Worm (Caenorhabditis elegans) whole organism, L3 larva: ENCODE data around the gene dnj-5.

ENCODE experiments used
- R02D3.7 ChIP-seq: fragments of 150-350 bp; optimal IDR thresholded peaks from 2 replicates; lab custom pipeline; 2014; ENCODE audit warnings: missing biosample characterization, missing genetic modification characterization
- ZK546.5 ChIP-seq: sonication (generic microtip); optimal IDR thresholded peaks from 2 replicates; lab custom pipeline; 2017; ENCODE audit warnings: missing biosample characterization, missing genetic modification characterization
- ama-1 ChIP-seq: fragments of 150-350 bp; optimal IDR thresholded peaks from 2 replicates; lab custom pipeline; 2018
- ceh-16 ChIP-seq: sonication (generic microtip); optimal IDR thresholded peaks from 2 replicates; lab custom pipeline; 2017; ENCODE audit warnings: missing biosample characterization, missing genetic modification characterization
- ceh-28 ChIP-seq: fragments of 150-350 bp; optimal IDR thresholded peaks from 2 replicates; lab custom pipeline; 2014; ENCODE audit warnings: missing biosample characterization, missing genetic modification reagents, missing genetic modification characterization
- ceh-9 ChIP-seq: sonication (generic microtip); optimal IDR thresholded peaks from 2 replicates; lab custom pipeline; 2018; ENCODE audit warnings: missing biosample characterization, missing genetic modification characterization
- daf-12 ChIP-seq: fragments of 150-350 bp; optimal IDR thresholded peaks from 2 replicates; lab custom pipeline; 2014; ENCODE audit warnings: missing biosample characterization, missing genetic modification reagents, missing genetic modification characterization
- egl-27 ChIP-seq: sonication (generic microtip); optimal IDR thresholded peaks from 4 replicates; lab custom pipeline; 2017; ENCODE audit warnings: missing biosample characterization, missing genetic modification reagents, missing genetic modification characterization
- egl-5 ChIP-seq: fragments of 150-350 bp; optimal IDR thresholded peaks from 2 replicates; lab custom pipeline; 2017; ENCODE audit warnings: missing biosample characterization, missing genetic modification reagents, missing genetic modification characterization, inconsistent platforms
- elt-1 ChIP-seq: fragments of 150-350 bp; optimal IDR thresholded peaks from 2 replicates; lab custom pipeline; 2014; ENCODE audit warnings: missing biosample characterization, missing genetic modification characterization
- elt-2 ChIP-seq: sonication (generic microtip); optimal IDR thresholded peaks from 2 replicates; lab custom pipeline; 2016; ENCODE audit warnings: missing genetic modification reagents, mild to moderate bottlenecking, missing genetic modification characterization, missing compliant biosample characterization
- elt-3 ChIP-seq, 3 experiments: fragments of 150-350 bp in 1 of 3; sonication (generic microtip) in 2 of 3; optimal IDR thresholded peaks; 2 replicates in 2 of 3; 4 replicates in 1 of 3; lab custom pipeline; 2014 to 2017; ENCODE audit warnings: missing biosample characterization in 3 of 3, missing genetic modification characterization in 3 of 3
- eor-1 ChIP-seq, 2 experiments: fragments of 150-350 bp; optimal IDR thresholded peaks; 2 replicates each; lab custom pipeline; 2014 to 2018; ENCODE audit warnings: missing biosample characterization in 2 of 2, missing genetic modification characterization in 2 of 2
- fkh-10 ChIP-seq: sonication (generic microtip); optimal IDR thresholded peaks from 2 replicates; lab custom pipeline; 2017; ENCODE audit warnings: missing biosample characterization, missing genetic modification reagents, missing genetic modification characterization
- fkh-2 ChIP-seq: fragments of 150-350 bp; optimal IDR thresholded peaks from 2 replicates; lab custom pipeline; 2014; ENCODE audit warnings: missing biosample characterization, missing genetic modification reagents, missing genetic modification characterization
- fos-1 ChIP-seq: fragments of 150-350 bp; optimal IDR thresholded peaks from 2 replicates; lab custom pipeline; 2014; ENCODE audit warnings: missing biosample characterization, missing genetic modification characterization
- hmg-11 ChIP-seq: sonication (generic microtip); optimal IDR thresholded peaks from 2 replicates; lab custom pipeline; 2016; ENCODE audit warnings: missing genetic modification characterization, missing compliant biosample characterization
- jun-1 ChIP-seq: fragments of 150-350 bp; optimal IDR thresholded peaks from 2 replicates; lab custom pipeline; 2014; ENCODE audit warnings: missing biosample characterization, missing genetic modification reagents, missing genetic modification characterization
- lin-15B ChIP-seq: fragments of 150-350 bp; optimal IDR thresholded peaks from 2 replicates; lab custom pipeline; 2014; ENCODE audit warnings: missing biosample characterization, missing genetic modification characterization
- lin-39 ChIP-seq: fragments of 150-350 bp; optimal IDR thresholded peaks from 2 replicates; lab custom pipeline; 2018; ENCODE audit warnings: missing biosample characterization, missing genetic modification reagents, missing genetic modification characterization
- mdl-1 ChIP-seq: fragments of 150-350 bp; optimal IDR thresholded peaks from 2 replicates; lab custom pipeline; 2014; ENCODE audit warnings: missing biosample characterization, missing genetic modification characterization
- nfya-1 ChIP-seq: sonication (generic microtip); optimal IDR thresholded peaks from 2 replicates; lab custom pipeline; 2017; ENCODE audit warnings: missing genetic modification characterization, mild to moderate bottlenecking, missing compliant biosample characterization, antibody characterized with exemption, moderate library complexity; ENCODE audit not compliant: insufficient read depth
- nhr-12 ChIP-seq: fragments of 150-350 bp; optimal IDR thresholded peaks from 2 replicates; lab custom pipeline; 2014; ENCODE audit warnings: missing biosample characterization, missing genetic modification characterization
- nhr-23 ChIP-seq: fragments of 150-350 bp; optimal IDR thresholded peaks from 2 replicates; lab custom pipeline; 2014; ENCODE audit warnings: missing biosample characterization, missing genetic modification reagents, missing genetic modification characterization
- nhr-237 ChIP-seq: fragments of 150-350 bp; optimal IDR thresholded peaks from 2 replicates; lab custom pipeline; 2014; ENCODE audit warnings: missing biosample characterization, missing genetic modification characterization
- nhr-25 ChIP-seq: sonication (generic microtip); optimal IDR thresholded peaks from 2 replicates; lab custom pipeline; 2017; ENCODE audit warnings: missing biosample characterization, missing genetic modification characterization
- nhr-43 ChIP-seq: sonication (generic microtip); optimal IDR thresholded peaks from 2 replicates; lab custom pipeline; 2016; ENCODE audit warnings: mild to moderate bottlenecking, missing genetic modification characterization, missing compliant biosample characterization; ENCODE audit not compliant: poor library complexity, severe bottlenecking
- nhr-76 ChIP-seq: fragments of 150-350 bp; sonication (generic microtip); optimal IDR thresholded peaks from 5 replicates; lab custom pipeline; 2014; ENCODE audit warnings: missing biosample characterization, missing genetic modification characterization
- pha-4 ChIP-seq: fragments of 150-350 bp; optimal IDR thresholded peaks from 2 replicates; lab custom pipeline; 2014; ENCODE audit warnings: missing biosample characterization, missing genetic modification reagents, missing genetic modification characterization
- skn-1 ChIP-seq: fragments of 150-350 bp; optimal IDR thresholded peaks from 2 replicates; lab custom pipeline; 2014; ENCODE audit warnings: missing biosample characterization, missing genetic modification characterization
- snpc-4 ChIP-seq: fragments of 150-350 bp; optimal IDR thresholded peaks from 2 replicates; lab custom pipeline; 2014; ENCODE audit warnings: missing biosample characterization, missing genetic modification characterization
- tbx-2 ChIP-seq: sonication (generic microtip); optimal IDR thresholded peaks from 2 replicates; lab custom pipeline; 2016; ENCODE audit warnings: mild to moderate bottlenecking, missing genetic modification characterization, missing compliant biosample characterization
- unc-39 ChIP-seq: sonication (generic microtip); optimal IDR thresholded peaks from 4 replicates; lab custom pipeline; 2017; ENCODE audit warnings: missing biosample characterization, missing genetic modification characterization
- unc-62 ChIP-seq: fragments of 150-350 bp; sonication (generic microtip); optimal IDR thresholded peaks from 4 replicates; lab custom pipeline; 2014; ENCODE audit warnings: missing biosample characterization, missing genetic modification reagents, missing genetic modification characterization
- zag-1 ChIP-seq: fragments of 150-350 bp; optimal IDR thresholded peaks from 2 replicates; lab custom pipeline; 2014; ENCODE audit warnings: missing biosample characterization, missing genetic modification characterization
- ztf-11 ChIP-seq: fragments of 150-350 bp; optimal IDR thresholded peaks from 2 replicates; lab custom pipeline; 2014; ENCODE audit warnings: missing biosample characterization, missing genetic modification characterization

dnj-5 gene

DNA sequence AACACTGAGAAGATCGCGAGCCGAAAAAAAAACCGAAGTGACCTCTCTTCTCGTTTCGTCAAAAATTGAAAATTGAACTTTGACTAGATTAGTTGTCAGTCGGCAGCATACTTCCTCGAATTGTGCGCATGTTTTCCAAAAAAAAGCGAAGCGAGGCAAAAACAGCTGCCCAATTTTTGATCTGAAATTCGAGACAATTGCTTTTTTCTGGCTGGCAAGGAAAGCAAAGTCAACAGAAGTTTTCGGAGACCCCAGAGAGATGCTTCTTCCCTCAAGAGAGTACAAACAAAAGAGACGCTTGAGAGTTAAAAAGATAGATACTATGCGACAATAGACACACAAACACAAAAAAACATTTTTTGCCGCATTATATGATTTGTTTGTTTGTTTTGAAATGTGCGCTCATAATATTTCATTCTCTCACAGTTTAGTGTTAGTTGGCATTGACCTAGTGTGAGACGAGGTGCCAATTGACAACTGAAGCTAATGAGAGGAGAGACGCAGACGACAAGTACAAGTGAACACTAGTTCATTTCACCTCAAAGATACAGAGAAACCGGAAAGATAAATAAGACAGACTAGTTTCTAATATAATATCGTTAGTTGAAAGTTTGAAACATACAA is 22.0 kb downstream of the dnj-5 start:
- TF ChIP-seq ztf-11 (tag; lab: Kevin White, UChicago) (no peak), mdl-1 (no peak), nhr-23 (tag; lab: Kevin White, UChicago) (peak; percentile 47), elt-3 (tag; optimal IDR thresholded peaks at IDR 0.05; lab: Kevin White, UChicago) (no peak), ZK546.5 (tag; lab: Kevin White, UChicago) (no peak), skn-1 (tag; lab: Kevin White, UChicago) (no peak), unc-62 (peak; percentile 46), tbx-2 (tag; lab: Kevin White, UChicago) (no peak), snpc-4 (no peak), nhr-237 (tag; lab: Kevin White, UChicago) (no peak), zag-1 (tag; lab: Kevin White, UChicago) (no peak), ceh-16 (no peak), egl-5 (tag; lab: Kevin White, UChicago) (no peak), unc-39 (tag; lab: Kevin White, UChicago) (no peak), pha-4 (tag; lab: Kevin White, UChicago) (peak; percentile 95), hmg-11 (no peak), egl-27 (tag; lab: Kevin White, UChicago) (peak; percentile 95), fkh-2 (tag; lab: Kevin White, UChicago) (no peak), R02D3.7 (tag; lab: Kevin White, UChicago) (no peak), ama-1 (lab: Kevin White, UChicago) (no peak), nhr-12 (no peak), lin-39 (no peak), nhr-25 (tag; lab: Kevin White, UChicago) (peak; percentile 73), nfya-1 (tag; lab: Kevin White, UChicago) (no peak), ceh-9 (tag; lab: Kevin White, UChicago) (no peak), daf-12 (tag; lab: Kevin White, UChicago) (no peak)

DNA sequence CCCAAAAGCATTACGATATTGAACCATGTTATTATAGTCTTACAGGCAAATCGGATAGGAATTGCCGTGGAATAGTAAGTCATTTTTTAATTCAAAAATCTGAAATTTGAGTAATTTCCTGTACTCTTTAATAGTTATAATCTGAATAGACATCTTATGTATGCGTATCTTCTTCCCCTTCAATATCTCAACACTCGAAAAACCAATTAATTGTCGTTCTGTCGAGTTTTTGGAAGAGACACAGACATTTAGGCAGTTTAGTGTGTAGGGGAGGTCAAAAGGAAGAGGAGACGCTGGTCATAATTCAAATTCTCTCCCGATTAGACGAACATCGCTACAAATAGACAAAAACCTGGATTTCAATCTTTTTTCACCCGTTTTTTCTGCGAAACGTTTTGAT is 22.6 kb downstream of the dnj-5 start:
- peak; percentile 10 for TF ChIP-seq snpc-4
- TF ChIP-seq pha-4 (tag; lab: Kevin White, UChicago), result no peak
- TF ChIP-seq nhr-76 (tag; lab: Kevin White, UChicago), result no peak
- TF ChIP-seq elt-3 (tag; optimal IDR thresholded peaks at IDR 0.05; lab: Kevin White, UChicago), result no peak
- TF ChIP-seq eor-1 (tag; optimal IDR thresholded peaks at IDR 0.05; lab: Kevin White, UChicago), result no peak
- peak; percentile 78 for TF ChIP-seq nhr-23 (tag; lab: Kevin White, UChicago)
- TF ChIP-seq elt-1 (tag; lab: Kevin White, UChicago), result peak; percentile 74
- TF ChIP-seq nhr-25 (tag; lab: Kevin White, UChicago), result peak; percentile 84
- peak; percentile 37 for TF ChIP-seq nfya-1 (tag; lab: Kevin White, UChicago)
- TF ChIP-seq fkh-2 (tag; lab: Kevin White, UChicago), result no peak
- TF ChIP-seq unc-62, result peak; percentile 72
- peak; percentile 39 for TF ChIP-seq nhr-43
- no peak for TF ChIP-seq ZK546.5 (tag; lab: Kevin White, UChicago)
- TF ChIP-seq fos-1 (tag; lab: Kevin White, UChicago), result no peak
- no peak for TF ChIP-seq unc-39 (tag; lab: Kevin White, UChicago)
- no peak for TF ChIP-seq ceh-9 (tag; lab: Kevin White, UChicago)
- peak; percentile 35 for TF ChIP-seq lin-39
- peak; percentile 85 for TF ChIP-seq egl-5 (tag; lab: Kevin White, UChicago)
- no peak for TF ChIP-seq egl-27 (tag; lab: Kevin White, UChicago)
- TF ChIP-seq elt-2 (tag; lab: Kevin White, UChicago), result peak; percentile 23
- TF ChIP-seq ztf-11 (tag; lab: Kevin White, UChicago), result no peak
- TF ChIP-seq, all 47 proteins: peak for 10

DNA sequence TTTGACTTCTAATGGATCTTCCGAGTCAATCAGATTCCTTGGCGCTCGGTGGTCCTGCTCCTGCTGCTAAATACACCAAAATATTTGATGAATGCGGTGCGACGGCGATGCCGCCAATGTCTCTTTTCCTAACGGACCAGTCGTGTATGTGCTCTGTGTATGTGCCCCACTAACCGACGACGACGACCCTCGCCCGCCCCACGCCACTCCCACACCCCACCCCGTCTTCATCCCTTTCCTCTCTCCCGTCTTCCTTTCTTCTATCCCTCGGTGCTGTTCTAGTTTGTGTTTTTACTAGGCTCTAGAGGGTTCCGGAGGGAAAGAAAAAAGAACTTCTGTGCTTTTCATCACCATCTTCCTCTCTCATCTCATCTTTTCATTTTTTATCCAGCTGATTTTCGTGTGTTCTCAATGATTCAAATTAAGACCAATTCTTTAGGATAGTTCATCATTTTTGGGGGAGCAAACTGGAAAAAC is 23.5 kb downstream of the dnj-5 start, which contains the start of gene egl-27:
Gene egl-27, plus strand, starts transcription at position 427 of the 477 bp plus-strand sequence.
- TF ChIP-seq fkh-10 (GFP tag; lab: Kevin White, UChicago), result no peak
- no peak for TF ChIP-seq lin-15B (tag; lab: Kevin White, UChicago)
- TF ChIP-seq nfya-1 (tag; lab: Kevin White, UChicago), result peak; percentile 19
- TF ChIP-seq mdl-1, result no peak
- peak; percentile 57 for TF ChIP-seq lin-39
- TF ChIP-seq ceh-28 (tag; lab: Kevin White, UChicago), result no peak
- no peak for TF ChIP-seq jun-1 (tag; lab: Kevin White, UChicago)
- TF ChIP-seq elt-1 (tag; lab: Kevin White, UChicago), result no peak
- TF ChIP-seq nhr-76 (tag; lab: Kevin White, UChicago), result no peak
